Worm (Caenorhabditis elegans) whole organism, early embryonic: ENCODE results near the gene K09A11.1.

Experiments used
- ama-1 ChIP-seq: fragments of 150-350 bp; optimal IDR thresholded peaks from 2 replicates; lab custom pipeline; 2014
- ceh-36 ChIP-seq: sonication (generic microtip); optimal IDR thresholded peaks from 2 replicates; lab custom pipeline; 2016; ENCODE audit warnings: missing genetic modification characterization, inconsistent platforms, missing compliant biosample characterization
- ets-7 ChIP-seq: sonication (generic microtip); optimal IDR thresholded peaks from 2 replicates; lab custom pipeline; 2016; ENCODE audit warnings: missing genotype, missing genetic modification characterization, missing compliant biosample characterization
- tbx-37 ChIP-seq: fragments of 200-800 bp; sonication (Bioruptor generic); conservative IDR thresholded peaks from 2 replicates; pipeline ENCODE4 v1.3.6; 2022; ENCODE audit warnings: missing genetic modification reagents, missing genetic modification characterization, missing compliant biosample characterization

DNA sequence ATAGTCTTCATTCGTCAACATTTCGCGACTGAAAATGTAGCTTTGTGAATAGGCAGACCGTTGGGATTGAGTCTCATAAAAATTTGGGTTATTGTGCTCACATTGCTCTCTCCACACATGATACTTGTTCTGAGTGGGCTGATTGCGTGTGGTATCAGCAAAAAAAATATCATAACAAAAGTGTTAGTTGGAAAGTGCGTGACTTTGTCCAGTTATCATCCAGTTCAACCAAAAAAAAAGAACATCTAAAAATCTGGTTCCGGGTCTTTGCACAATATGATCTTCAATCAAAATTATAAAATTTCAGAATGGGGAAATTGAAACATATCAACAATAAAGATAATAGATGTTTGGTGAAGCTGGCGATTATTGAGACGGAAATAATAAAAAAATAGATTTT, 38.2 kb downstream of the K09A11.1 start, which contains the start of gene srd-39:
- TF ChIP-seq ama-1 (no peak), tbx-37 (GFP tag; lab: Robert Waterston, UW) (no peak), ets-7 (tag; lab: Kevin White, UChicago) (no peak), ceh-36 (tag; lab: Kevin White, UChicago) (no peak)
